Fruit fly (Drosophila melanogaster) whole organism, embryonic: Measurements from ENCODE around the gene Bcat.
A peak's percentile ranks its signal among the peaks of the same experiment; 100 is the strongest.

Experiments
- CG10209 ChIP-seq: fragments of 200-800 bp; sonication (Bioruptor generic); optimal IDR thresholded peaks from 3 replicates; lab custom pipeline; 2017; ENCODE audit warnings: missing biosample characterization, mild to moderate bottlenecking, missing genetic modification characterization, missing genetic modification reagents
- CG12391 ChIP-seq: fragments of 200-800 bp; sonication (Bioruptor generic); optimal IDR thresholded peaks from 3 replicates; lab custom pipeline; 2018; ENCODE audit warnings: missing biosample characterization, mild to moderate bottlenecking, missing genetic modification characterization, moderate library complexity
- CG12659 ChIP-seq: fragments of 200-800 bp; sonication (Bioruptor generic); optimal IDR thresholded peaks from 3 replicates; lab custom pipeline; 2017; ENCODE audit warnings: mild to moderate bottlenecking, missing biosample characterization, missing genetic modification reagents, missing genetic modification characterization
- CG12744 ChIP-seq: fragments of 200-800 bp; sonication (Bioruptor generic); optimal IDR thresholded peaks from 2 replicates; lab custom pipeline; 2016; ENCODE audit warnings: missing biosample characterization, missing genetic modification characterization
- CG13296 ChIP-seq: fragments of 200-800 bp; sonication (Bioruptor generic); optimal IDR thresholded peaks from 3 replicates; lab custom pipeline; 2018; ENCODE audit warnings: missing biosample characterization, mild to moderate bottlenecking, missing genetic modification characterization
- CG13424 ChIP-seq: fragments of 200-800 bp; sonication (Bioruptor generic); optimal IDR thresholded peaks from 2 replicates; lab custom pipeline; 2019; ENCODE audit warnings: missing biosample characterization, mild to moderate bottlenecking, missing genetic modification characterization, moderate library complexity
- CG13775 ChIP-seq: fragments of 200-800 bp; sonication (Bioruptor generic); optimal IDR thresholded peaks from 3 replicates; lab custom pipeline; 2017; ENCODE audit warnings: missing biosample characterization, mild to moderate bottlenecking, missing genetic modification characterization
- CG14667 ChIP-seq: fragments of 200-800 bp; sonication (Bioruptor generic); IDR thresholded peaks from 2 replicates; pipeline ENCODE4 v1.3.6; 2022; ENCODE audit warnings: missing biosample characterization, missing genetic modification characterization
- CG14860 ChIP-seq: fragments of 200-800 bp; sonication (Bioruptor generic); IDR thresholded peaks from 3 replicates; pipeline ENCODE4 v1.3.6; 2022; ENCODE audit warnings: missing biosample characterization, missing genetic modification characterization; ENCODE audit not compliant: partially characterized antibody
- CG15073 ChIP-seq: fragments of 200-800 bp; sonication (Bioruptor generic); optimal IDR thresholded peaks from 2 replicates; lab custom pipeline; 2016; ENCODE audit warnings: missing biosample characterization, missing genetic modification characterization
- CG15479 ChIP-seq: fragments of 200-800 bp; sonication (Bioruptor generic); optimal IDR thresholded peaks from 3 replicates; lab custom pipeline; 2019; ENCODE audit warnings: missing biosample characterization, mild to moderate bottlenecking, missing genetic modification characterization, moderate library complexity
- CG2120 ChIP-seq: fragments of 200-800 bp; sonication (Bioruptor generic); optimal IDR thresholded peaks from 3 replicates; lab custom pipeline; 2016; ENCODE audit warnings: missing biosample characterization, missing genetic modification characterization
- CG3407 ChIP-seq: fragments of 200-800 bp; sonication (Bioruptor generic); optimal IDR thresholded peaks from 2 replicates; lab custom pipeline; 2018; ENCODE audit warnings: missing biosample characterization, mild to moderate bottlenecking, missing genetic modification characterization
- CG3847 ChIP-seq: fragments of 200-800 bp; sonication (Bioruptor generic); IDR thresholded peaks from 2 replicates; pipeline ENCODE4 v1.3.6; 2022; ENCODE audit warnings: missing biosample characterization, missing genetic modification characterization
- CG4282 ChIP-seq: fragments of 200-800 bp; sonication (Bioruptor generic); optimal IDR thresholded peaks from 2 replicates; lab custom pipeline; 2016; ENCODE audit warnings: missing biosample characterization, missing genetic modification characterization
- CG4404 ChIP-seq: fragments of 200-800 bp; sonication (Bioruptor generic); IDR thresholded peaks from 2 replicates; pipeline ENCODE4 v1.3.6; 2022; ENCODE audit warnings: missing biosample characterization, missing genetic modification characterization
- CG4424 ChIP-seq: fragments of 200-800 bp; sonication (Bioruptor generic); optimal IDR thresholded peaks from 3 replicates; lab custom pipeline; 2016; ENCODE audit warnings: missing biosample characterization, missing genetic modification characterization
- CG4707 ChIP-seq: fragments of 200-800 bp; sonication (Bioruptor generic); optimal IDR thresholded peaks from 2 replicates; lab custom pipeline; 2018; ENCODE audit warnings: missing biosample characterization, mild to moderate bottlenecking, missing genetic modification characterization, moderate library complexity
- CG6765 ChIP-seq: fragments of 200-800 bp; sonication (Bioruptor generic); optimal IDR thresholded peaks from 3 replicates; lab custom pipeline; 2017; ENCODE audit warnings: missing biosample characterization, mild to moderate bottlenecking, missing genetic modification characterization
- CG7928 ChIP-seq: fragments of 200-800 bp; sonication (Bioruptor generic); optimal IDR thresholded peaks from 2 replicates; lab custom pipeline; 2017; ENCODE audit warnings: missing biosample characterization, mild to moderate bottlenecking, missing genetic modification characterization
- CG9215 ChIP-seq: fragments of 200-800 bp; sonication (Bioruptor generic); IDR thresholded peaks from 2 replicates; pipeline ENCODE4 v1.3.6; 2022; ENCODE audit warnings: missing biosample characterization, missing genetic modification characterization
- CG9609 ChIP-seq: fragments of 200-800 bp; sonication (Bioruptor generic); optimal IDR thresholded peaks from 3 replicates; lab custom pipeline; 2016; ENCODE audit warnings: missing biosample characterization, missing genetic modification characterization
- CG9797 ChIP-seq: fragments of 200-800 bp; sonication (Bioruptor generic); optimal IDR thresholded peaks from 3 replicates; lab custom pipeline; 2018; ENCODE audit warnings: missing biosample characterization, mild to moderate bottlenecking, missing genetic modification characterization
- CG9817 ChIP-seq: fragments of 200-800 bp; sonication (Bioruptor generic); optimal IDR thresholded peaks from 2 replicates; lab custom pipeline; 2018; ENCODE audit warnings: missing biosample characterization, mild to moderate bottlenecking, missing genetic modification characterization, moderate library complexity
- Dek ChIP-seq: fragments of 200-800 bp; sonication (Bioruptor generic); optimal IDR thresholded peaks from 3 replicates; lab custom pipeline; 2019; ENCODE audit warnings: missing biosample characterization, mild to moderate bottlenecking, missing genetic modification characterization, moderate library complexity
- Dfd ChIP-seq, 2 experiments: fragments of >200 bp; optimal IDR thresholded peaks; 2 replicates each; lab custom pipeline; 2017; ENCODE audit warnings: missing biosample characterization in 2 of 2, missing genetic modification characterization in 2 of 2
- HHEX ChIP-seq: fragments of 200-800 bp; sonication (Bioruptor generic); optimal IDR thresholded peaks from 3 replicates; lab custom pipeline; 2017; ENCODE audit warnings: missing biosample characterization, mild to moderate bottlenecking, missing genetic modification characterization, missing genetic modification reagents
- Hmr ChIP-seq: fragments of 200-800 bp; sonication (Bioruptor generic); optimal IDR thresholded peaks from 3 replicates; lab custom pipeline; 2017; ENCODE audit warnings: mild to moderate bottlenecking, missing biosample characterization, missing genetic modification reagents, missing genetic modification characterization
- MESR4 ChIP-seq: fragments of 200-800 bp; sonication (Bioruptor generic); optimal IDR thresholded peaks from 2 replicates; lab custom pipeline; 2018; ENCODE audit warnings: missing biosample characterization, mild to moderate bottlenecking, missing genetic modification characterization, moderate library complexity
- NfI ChIP-seq: fragments of 200-800 bp; sonication (Bioruptor generic); optimal IDR thresholded peaks from 3 replicates; lab custom pipeline; 2018; ENCODE audit warnings: missing biosample characterization, mild to moderate bottlenecking, missing genetic modification characterization, moderate library complexity
- Pdp1 ChIP-seq, 2 experiments: fragments of 200-800 bp; sonication (Bioruptor generic); optimal IDR thresholded peaks; 3 replicates each; lab custom pipeline; 2016; ENCODE audit warnings: missing biosample characterization in 2 of 2, missing genetic modification characterization in 2 of 2, mild to moderate bottlenecking in 1 of 2, moderate library complexity in 1 of 2
- Ptx1 ChIP-seq: fragments of 200-800 bp; sonication (Bioruptor generic); IDR thresholded peaks from 2 replicates; pipeline ENCODE4 v1.3.6; 2022; ENCODE audit warnings: missing biosample characterization, missing genetic modification characterization
- ato ChIP-seq: fragments of 200-800 bp; sonication (Bioruptor generic); IDR thresholded peaks from 2 replicates; pipeline ENCODE4 v1.3.6; 2022; ENCODE audit warnings: missing biosample characterization, missing genetic modification characterization; ENCODE audit not compliant: partially characterized antibody
- bbx ChIP-seq: fragments of 200-800 bp; sonication (Bioruptor generic); IDR thresholded peaks from 2 replicates; pipeline ENCODE4 v1.3.6; 2022; ENCODE audit warnings: missing biosample characterization, missing genetic modification characterization; ENCODE audit not compliant: partially characterized antibody
- bsh ChIP-seq, 2 experiments: fragments of 200-800 bp; sonication (Bioruptor generic); optimal IDR thresholded peaks; 2 replicates each; lab custom pipeline; 2017 to 2018; ENCODE audit warnings: mild to moderate bottlenecking in 2 of 2, missing biosample characterization in 2 of 2, missing genetic modification characterization in 2 of 2, moderate library complexity in 1 of 2
- chif ChIP-seq, 2 experiments: fragments of 200-800 bp; sonication (Bioruptor generic); optimal IDR thresholded peaks; 3 replicates each; lab custom pipeline; 2016; ENCODE audit warnings: missing biosample characterization in 2 of 2, missing genetic modification characterization in 2 of 2
- ewg ChIP-seq: fragments of 200-800 bp; sonication (Bioruptor generic); optimal IDR thresholded peaks from 3 replicates; lab custom pipeline; 2017; ENCODE audit warnings: mild to moderate bottlenecking, missing biosample characterization, missing genetic modification reagents, missing genetic modification characterization
- gsb-n ChIP-seq: fragments of 200-800 bp; sonication (Bioruptor generic); optimal IDR thresholded peaks from 3 replicates; lab custom pipeline; 2018; ENCODE audit warnings: missing biosample characterization, mild to moderate bottlenecking, missing genetic modification characterization
- hbn ChIP-seq: fragments of 200-800 bp; sonication (Bioruptor generic); IDR thresholded peaks from 2 replicates; pipeline ENCODE4 v1.3.6; 2022; ENCODE audit warnings: missing biosample characterization, missing genetic modification characterization; ENCODE audit not compliant: partially characterized antibody
- kay ChIP-seq: fragments of 200-800 bp; sonication (Bioruptor generic); optimal IDR thresholded peaks from 2 replicates; lab custom pipeline; 2016; ENCODE audit warnings: missing biosample characterization, missing genetic modification characterization
- lab ChIP-seq: fragments of 200-800 bp; sonication (Bioruptor generic); optimal IDR thresholded peaks from 3 replicates; lab custom pipeline; 2017; ENCODE audit warnings: missing biosample characterization, missing genetic modification characterization, mild to moderate bottlenecking, moderate library complexity, missing genetic modification reagents
- nom ChIP-seq: fragments of 200-800 bp; sonication (Bioruptor generic); optimal IDR thresholded peaks from 2 replicates; lab custom pipeline; 2017; ENCODE audit warnings: missing biosample characterization, missing genetic modification characterization, mild to moderate bottlenecking, moderate library complexity, missing genetic modification reagents
- psq ChIP-seq: fragments of 200-800 bp; sonication (Bioruptor generic); optimal IDR thresholded peaks from 2 replicates; lab custom pipeline; 2017; ENCODE audit warnings: missing biosample characterization, missing genetic modification characterization
- sc ChIP-seq, 3 experiments: fragments of >200 bp in 2 of 3; fragments of 200-800 bp in 1 of 3; sonication (Bioruptor generic) in 1 of 3; optimal IDR thresholded peaks; 2 replicates in 2 of 3; 3 replicates in 1 of 3; lab custom pipeline; 2017; ENCODE audit warnings: mild to moderate bottlenecking in 1 of 3, missing biosample characterization in 1 of 3, missing genetic modification characterization in 1 of 3, missing genetic modification reagents in 1 of 3
- sob ChIP-seq: fragments of 200-800 bp; sonication (Bioruptor generic); IDR thresholded peaks from 2 replicates; pipeline ENCODE4 v1.3.6; 2022; ENCODE audit warnings: missing biosample characterization, missing genetic modification characterization
- tap ChIP-seq: fragments of 200-800 bp; optimal IDR thresholded peaks from 3 replicates; lab custom pipeline; 2019; ENCODE audit warnings: missing biosample characterization, mild to moderate bottlenecking, missing genetic modification characterization, moderate library complexity
- wdn ChIP-seq: fragments of 200-800 bp; sonication (Bioruptor generic); IDR thresholded peaks from 2 replicates; pipeline ENCODE4 v1.3.6; 2022; ENCODE audit warnings: missing biosample characterization, missing genetic modification characterization

Bcat gene

dm6 chrX:13396378-13397099, at the start of gene Bcat:
Gene Bcat, plus strand, starts transcription at chrX:13396899.
- TF ChIP-seq CG9215 (GFP tag; lab: Robert Waterston, UW): peak; percentile 67
- TF ChIP-seq nom: peak; percentile 57
- TF ChIP-seq CG14860: no peak
- 0 out of 2 replicates have a peak, but pooled peaks have one; percentile 25 for TF ChIP-seq CG4404 (GFP tag; lab: Robert Waterston, UW)
- peak; percentile 42 for TF ChIP-seq CG7928
- no peak for TF ChIP-seq hbn (GFP tag; lab: Robert Waterston, UW)
- TF ChIP-seq lab (GFP tag; lab: Kevin White, UChicago): peak; percentile 62
- no peak for TF ChIP-seq CG9797 (GFP tag; lab: Kevin White, UChicago)
- peak; percentile 83 for TF ChIP-seq CG13775 (GFP tag; lab: Kevin White, UChicago)
- TF ChIP-seq Dfd (GFP tag; optimal IDR thresholded peaks at IDR 0.05; lab: Kevin White, UChicago): no peak
- TF ChIP-seq MESR4 (GFP tag; lab: Kevin White, UChicago): no peak
- peak; percentile 9 to 15 for TF ChIP-seq bsh (GFP tag; optimal IDR thresholded peaks at IDR 0.05; lab: Kevin White, UChicago)
- TF ChIP-seq CG13296 (GFP tag; lab: Kevin White, UChicago): peak; percentile 69
- TF ChIP-seq CG12659: peak; percentile 88
- peak; percentile 24 for TF ChIP-seq CG9609 (GFP tag; lab: Kevin White, UChicago)
- TF ChIP-seq sc (optimal IDR thresholded peaks at IDR 0.05; lab: Kevin White, UChicago): no peak
- TF ChIP-seq sc (GFP tag; optimal IDR thresholded peaks at IDR 0.05; lab: Kevin White, UChicago): peak; percentile 2
- peak; percentile 24 for TF ChIP-seq CG15479 (GFP tag; lab: Kevin White, UChicago)
- TF ChIP-seq CG12744: no peak
- TF ChIP-seq sob (GFP tag; lab: Robert Waterston, UW): no peak
- TF ChIP-seq CG15073 (GFP tag; lab: Kevin White, UChicago): no peak
- TF ChIP-seq CG4282 (GFP tag; lab: Kevin White, UChicago): no peak
- peak; percentile 10 to 42 for TF ChIP-seq Pdp1 (GFP tag; optimal IDR thresholded peaks at IDR 0.05; lab: Kevin White, UChicago)
- peak; percentile 70 for TF ChIP-seq Dek (tag; lab: Kevin White, UChicago)
- TF ChIP-seq HHEX: peak; percentile 63
- peak; percentile 77 for TF ChIP-seq CG2120 (GFP tag; lab: Kevin White, UChicago)
- TF ChIP-seq CG3847 (GFP tag; lab: Robert Waterston, UW): peak; percentile 60
- peak; percentile 77 for TF ChIP-seq NfI (GFP tag; lab: Kevin White, UChicago)
- TF ChIP-seq ewg (GFP tag; lab: Kevin White, UChicago): peak; percentile 57
- peak; percentile 83 for TF ChIP-seq Hmr (GFP tag; lab: Kevin White, UChicago)
- peak; percentile 6 for TF ChIP-seq CG4707 (GFP tag; lab: Kevin White, UChicago)
- TF ChIP-seq CG13424: peak; percentile 81
- no peak for TF ChIP-seq ato (GFP tag; lab: Robert Waterston, UW)
- TF ChIP-seq CG4424 (GFP tag; lab: Kevin White, UChicago): peak; percentile 62
- TF ChIP-seq wdn: 0 out of 2 replicates have a peak, but pooled peaks have one; percentile 15
- TF ChIP-seq CG3407 (GFP tag; lab: Kevin White, UChicago): peak; percentile 45
- peak; percentile 13 for TF ChIP-seq psq (GFP tag; lab: Kevin White, UChicago)
- TF ChIP-seq gsb-n (tag; lab: Kevin White, UChicago): peak; percentile 26
- TF ChIP-seq Ptx1 (GFP tag; lab: Robert Waterston, UW): peak; percentile 64
- TF ChIP-seq CG6765: peak; percentile 75
- peak; percentile 8 for TF ChIP-seq kay (GFP tag; lab: Kevin White, UChicago)
- peak; percentile 82 for TF ChIP-seq CG10209 (GFP tag; lab: Kevin White, UChicago)
- TF ChIP-seq chif (GFP tag; optimal IDR thresholded peaks at IDR 0.05; lab: Kevin White, UChicago): peak in 1 of 2 experiments; percentile 25
- TF ChIP-seq CG9817 (tag; lab: Kevin White, UChicago): peak; percentile 50
- no peak for TF ChIP-seq CG14667 (GFP tag; lab: Robert Waterston, UW)
- TF ChIP-seq bbx (GFP tag; lab: Robert Waterston, UW): no peak
- peak; percentile 44 for TF ChIP-seq tap (tag; lab: Kevin White, UChicago)
- peak; percentile 73 for TF ChIP-seq CG12391 (tag; lab: Kevin White, UChicago)
